Worm (Caenorhabditis elegans): Measurements from ENCODE around the gene F49C12.2.

DNA sequence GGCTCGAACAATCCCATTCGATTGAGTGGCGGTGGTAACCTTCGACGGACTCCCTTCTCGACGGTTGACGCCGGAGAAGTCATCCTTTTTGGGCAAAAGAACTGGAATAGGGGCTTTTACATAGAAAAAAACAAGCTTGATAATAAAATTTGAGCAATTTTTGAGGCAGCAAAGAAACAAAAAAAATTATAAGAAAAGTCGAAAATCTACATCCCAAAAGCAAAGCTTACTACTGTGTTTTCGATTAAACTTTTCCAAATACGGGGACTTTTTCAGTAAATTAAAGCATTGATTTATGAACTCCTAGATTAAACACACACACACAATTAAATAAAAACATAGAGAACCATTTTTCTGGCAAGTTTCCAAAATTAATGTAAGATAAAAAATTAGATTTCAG lies 43.0 kb downstream of the F49C12.2 start, which contains the start of gene Y11D7A.9:
- TF ChIP-seq tra-4 (tag; optimal IDR thresholded peaks at IDR 0.05) (no peak), scrt-1 (GFP tag; IDR thresholded peaks at IDR 0.05) (no peak), hnd-1 (tag; optimal IDR thresholded peaks at IDR 0.05) (no peak), flt-1 (GFP tag; IDR thresholded peaks at IDR 0.05) (no peak), ceh-13 (GFP tag; optimal IDR thresholded peaks at IDR 0.05) (no peak), ama-1 (optimal IDR thresholded peaks at IDR 0.05) (no peak), ets-7 (tag; optimal IDR thresholded peaks at IDR 0.05) (no peak), tbx-11 (GFP tag; IDR thresholded peaks at IDR 0.05) (no peak), tbx-37 (GFP tag; conservative IDR thresholded peaks at IDR 0.05) (no peak)
